Fruit fly (Drosophila melanogaster): Measurements from ENCODE around the gene CG32856.
A peak's percentile ranks its signal among the peaks of the same experiment; 100 is the strongest.

Gene CG32856

dm6 chr3R:15934952-15935351 lies 30.2 kb downstream of the CG32856 start, which contains the start of gene Sap47 (continued):
- peak; percentile 83 for TF ChIP-seq BEAF-32 (GFP tag; optimal IDR thresholded peaks at IDR 0.05)
- TF ChIP-seq MTF-1 (GFP tag; optimal IDR thresholded peaks at IDR 0.05; ENCODE audit: borderline replicate concordance), result no peak
- TF ChIP-seq Aef1 (GFP tag; IDR thresholded peaks at IDR 0.05), result peak; percentile 37; the same call in 1 of the 3 replicates
- peak; percentile 64 for TF ChIP-seq Dref (GFP tag; IDR thresholded peaks at IDR 0.05)
- TF ChIP-seq nmo (GFP tag; optimal IDR thresholded peaks at IDR 0.05), result peak; percentile 21
- peak; percentile 71 for TF ChIP-seq E2f2 (GFP tag; IDR thresholded peaks at IDR 0.05)
- no peak for TF ChIP-seq NC2β (GFP tag; optimal IDR thresholded peaks at IDR 0.05)
- peak; percentile 80 for TF ChIP-seq Sry-δ (GFP tag; optimal IDR thresholded peaks at IDR 0.05)
- TF ChIP-seq Side (GFP tag; optimal IDR thresholded peaks at IDR 0.05), result no peak
- peak; percentile 88 for TF ChIP-seq amos (GFP tag; IDR thresholded peaks at IDR 0.05; ENCODE audit: partially characterized antibody)
- TF ChIP-seq CG3995 (GFP tag; optimal IDR thresholded peaks at IDR 0.05), result peak; percentile 56
- TF ChIP-seq CG10267 (tag; optimal IDR thresholded peaks at IDR 0.05), result peak; percentile 5
- TF ChIP-seq emc (GFP tag; optimal IDR thresholded peaks at IDR 0.05), result no peak
- peak; percentile 57 for TF ChIP-seq CG12769 (tag; optimal IDR thresholded peaks at IDR 0.05)
- TF ChIP-seq CG3847 (GFP tag; IDR thresholded peaks at IDR 0.05), result peak; percentile 22; the same call in 1 of the 2 replicates
- peak; percentile 74 for TF ChIP-seq nerfin-2 (GFP tag; IDR thresholded peaks at IDR 0.05; ENCODE audit: partially characterized antibody)
- no peak for TF ChIP-seq CTCF (GFP tag; optimal IDR thresholded peaks at IDR 0.05)
- TF ChIP-seq CG15269 (tag; optimal IDR thresholded peaks at IDR 0.05), result no peak
- no peak for TF ChIP-seq Hmx (GFP tag; optimal IDR thresholded peaks at IDR 0.05)
- TF ChIP-seq Hmr (GFP tag; optimal IDR thresholded peaks at IDR 0.05), result peak; percentile 26
- peak; percentile 68; the same call in 2 of the 3 replicates for TF ChIP-seq CG7963 (GFP tag; IDR thresholded peaks at IDR 0.05; ENCODE audit: partially characterized antibody)
- TF ChIP-seq Nf-YC (tag; optimal IDR thresholded peaks at IDR 0.05), result peak; percentile 23
- peak; percentile 12 for TF ChIP-seq zen (tag; optimal IDR thresholded peaks at IDR 0.05)
- 0 out of 2 replicates have a peak, but pooled peaks have one; percentile 21 for TF ChIP-seq rib (GFP tag; IDR thresholded peaks at IDR 0.05)
- TF ChIP-seq caup (GFP tag; optimal IDR thresholded peaks at IDR 0.05; ENCODE audit: severe bottlenecking), result no peak
- TF ChIP-seq Med (GFP tag), result peak; percentile 87
- TF ChIP-seq unpg (GFP tag; optimal IDR thresholded peaks at IDR 0.05), result peak; percentile 2
- no peak for TF ChIP-seq CG5180 (GFP tag; optimal IDR thresholded peaks at IDR 0.05)
- no peak for TF ChIP-seq ro (GFP tag; IDR thresholded peaks at IDR 0.05)
- TF ChIP-seq trem (tag; optimal IDR thresholded peaks at IDR 0.05), result peak; percentile 20

dm6 chr3R:15933609-15934232 lies 31.4 kb downstream of the CG32856 start, which contains the start of the genes CG5478 and blp:
Gene CG5478 (minus strand): TSS chr3R:15933734.
Gene blp (plus strand): TSS chr3R:15933847.
- peak; percentile 66 to 94 for TF ChIP-seq crp (GFP tag; optimal IDR thresholded peaks at IDR 0.05)
- TF ChIP-seq CG1529 (GFP tag; optimal IDR thresholded peaks at IDR 0.05), result no peak
- TF ChIP-seq CG13287 (GFP tag; IDR thresholded peaks at IDR 0.05; ENCODE audit: partially characterized antibody), result peak; percentile 98
- peak; percentile 30 for TF ChIP-seq nmo (GFP tag; optimal IDR thresholded peaks at IDR 0.05)
- peak; percentile 87 for TF ChIP-seq Scr (GFP tag; IDR thresholded peaks at IDR 0.05; ENCODE audit: partially characterized antibody)
- 0 out of 2 replicates have a peak, but pooled peaks have one; percentile 11 for TF ChIP-seq sob (GFP tag; IDR thresholded peaks at IDR 0.05)
- TF ChIP-seq hb (GFP tag; IDR thresholded peaks at IDR 0.05; ENCODE audit: partially characterized antibody), result peak; percentile 94
- peak; percentile 81 for TF ChIP-seq vnd (GFP tag; IDR thresholded peaks at IDR 0.05; ENCODE audit: partially characterized antibody)
- peak; percentile 69 for TF ChIP-seq pzg (GFP tag; optimal IDR thresholded peaks at IDR 0.05)
- TF ChIP-seq mld (GFP tag; IDR thresholded peaks at IDR 0.05; ENCODE audit: partially characterized antibody), result peak; percentile 66; the same call in 2 of the 3 replicates
- no peak for TF ChIP-seq CG10979 (tag; optimal IDR thresholded peaks at IDR 0.05)
- no peak for TF ChIP-seq Gug (GFP tag; IDR thresholded peaks at IDR 0.05)
- TF ChIP-seq CG17612 (GFP tag; IDR thresholded peaks at IDR 0.05), result no peak
- peak; percentile 86 for TF ChIP-seq Sry-δ (GFP tag; optimal IDR thresholded peaks at IDR 0.05)
- TF ChIP-seq BEAF-32 (GFP tag; optimal IDR thresholded peaks at IDR 0.05), result peak; percentile 81
- TF ChIP-seq CG3995 (GFP tag; optimal IDR thresholded peaks at IDR 0.05), result peak; percentile 97
- peak; percentile 3 for TF ChIP-seq Ets65A (GFP tag)
- peak; percentile 73 for TF ChIP-seq abd-A (tag; optimal IDR thresholded peaks at IDR 0.05)
- TF ChIP-seq amos (GFP tag; IDR thresholded peaks at IDR 0.05; ENCODE audit: partially characterized antibody), result peak; percentile 87
- peak; percentile 40 for TF ChIP-seq MESR4 (GFP tag; optimal IDR thresholded peaks at IDR 0.05)
- TF ChIP-seq Stat92E (GFP tag; optimal IDR thresholded peaks at IDR 0.05), result peak in 1 of 3 experiments; percentile 10
- no peak for TF ChIP-seq ewg (GFP tag; optimal IDR thresholded peaks at IDR 0.05)

All from whole organism, embryonic.